Worm (Caenorhabditis elegans): ENCODE measurements around the gene Y39H10B.3.

The Y39H10B.3 gene

DNA sequence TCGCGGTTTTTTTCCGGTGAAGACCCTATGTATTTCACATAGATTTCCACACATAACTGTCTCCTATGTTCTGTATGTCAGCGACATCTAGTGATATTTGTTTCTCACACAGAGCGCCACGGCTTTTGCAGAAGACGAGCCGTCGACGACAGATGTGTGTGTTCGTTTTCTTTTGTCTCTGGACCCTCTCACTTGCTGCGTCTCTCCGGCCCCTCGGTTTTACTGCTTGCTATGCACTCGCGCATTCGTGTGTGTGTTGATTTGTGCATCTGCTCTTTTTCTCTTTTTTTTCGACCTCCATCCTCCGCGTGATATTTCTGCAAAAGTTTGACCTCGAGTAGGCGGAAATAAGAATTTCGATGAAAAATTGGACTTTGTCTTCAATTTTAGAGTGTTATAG is 18.1 kb downstream of the Y39H10B.3 start (continued):
- TF ChIP-seq lin-15B (tag; optimal IDR thresholded peaks at IDR 0.05) (no peak), hlh-17 (GFP tag; optimal IDR thresholded peaks at IDR 0.05; ENCODE audit: borderline replicate concordance) (no peak), aly-2 (tag; optimal IDR thresholded peaks at IDR 0.05) (no peak), nhr-76 (tag; optimal IDR thresholded peaks at IDR 0.05) (no peak), lsy-2 (tag; optimal IDR thresholded peaks at IDR 0.05) (peak; percentile 10 to 37), fkh-8 (tag; optimal IDR thresholded peaks at IDR 0.05) (peak; percentile 3), egl-13 (tag; optimal IDR thresholded peaks at IDR 0.05) (no peak), vab-15 (tag; optimal IDR thresholded peaks at IDR 0.05) (no peak), lin-13 (GFP tag; optimal IDR thresholded peaks at IDR 0.05) (no peak), nhr-85 (tag) (no peak), unc-30 (tag; optimal IDR thresholded peaks at IDR 0.05) (no peak), ceh-63 (GFP tag; optimal IDR thresholded peaks at IDR 0.05) (no peak), Y116A8C.19 (tag; optimal IDR thresholded peaks at IDR 0.05; ENCODE audit: borderline replicate concordance) (no peak), tlp-1 (tag; optimal IDR thresholded peaks at IDR 0.05) (no peak), lir-3 (tag; optimal IDR thresholded peaks at IDR 0.05; ENCODE audit: poor library complexity) (no peak), hpl-2 (GFP tag; optimal IDR thresholded peaks at IDR 0.05) (no peak), egl-27 (tag; optimal IDR thresholded peaks at IDR 0.05) (no peak), pqm-1 (tag; optimal IDR thresholded peaks at IDR 0.05) (no peak), ceh-82 (tag; optimal IDR thresholded peaks at IDR 0.05) (peak in 2 of 3 experiments; percentile 4 to 19), lin-14 (GFP tag; optimal IDR thresholded peaks at IDR 0.05) (peak; percentile 87), mep-1 (tag; optimal IDR thresholded peaks at IDR 0.05) (peak; percentile 48), fos-1 (tag; optimal IDR thresholded peaks at IDR 0.05) (no peak), pag-3 (tag; optimal IDR thresholded peaks at IDR 0.05; ENCODE audit: borderline replicate concordance, insufficient read depth) (no peak), lin-35 (GFP tag; optimal IDR thresholded peaks at IDR 0.05) (peak in 1 of 2 experiments; percentile 21), dpl-1 (GFP tag; optimal IDR thresholded peaks at IDR 0.05) (peak in 1 of 3 experiments; percentile 11), mab-9 (GFP tag; IDR thresholded peaks at IDR 0.05) (no peak), irx-1 (tag; optimal IDR thresholded peaks at IDR 0.05) (peak; percentile 18), efl-1 (optimal IDR thresholded peaks at IDR 0.05) (peak; percentile 7 to 23), efl-1 (GFP tag; optimal IDR thresholded peaks at IDR 0.05 in 1 of 2) (peak; percentile 8 to 10), ces-1 (GFP tag; optimal IDR thresholded peaks at IDR 0.05) (no peak)

DNA sequence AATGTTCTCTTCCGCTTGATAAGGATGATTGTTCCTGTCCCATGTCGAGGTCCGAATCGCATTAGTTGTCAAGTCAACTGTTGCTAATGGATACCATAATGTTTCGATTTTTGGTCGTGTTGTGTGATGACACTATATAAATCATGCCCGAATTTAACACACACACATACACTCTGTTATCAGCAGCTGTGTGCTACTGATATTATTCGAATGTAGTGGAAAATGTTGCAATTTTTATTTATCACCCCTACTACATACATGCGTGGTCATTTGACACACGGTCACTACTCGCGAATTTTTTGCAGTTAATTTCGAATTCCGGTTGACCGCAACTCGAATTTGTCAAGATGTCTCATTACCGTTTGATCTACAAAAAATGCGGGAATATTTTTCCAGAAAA is 22.0 kb downstream of the Y39H10B.3 start:
- TF ChIP-seq elt-2 (tag; optimal IDR thresholded peaks at IDR 0.05) (peak; percentile 37), swsn-7 (tag; optimal IDR thresholded peaks at IDR 0.05) (no peak)

- TF ChIP-seq ztf-11 (tag; optimal IDR thresholded peaks at IDR 0.05) = no peak
- no peak for TF ChIP-seq ztf-4 (tag; optimal IDR thresholded peaks at IDR 0.05)
- TF ChIP-seq nhr-76 (tag; optimal IDR thresholded peaks at IDR 0.05) = no peak
- peak; percentile 65 for TF ChIP-seq nhr-85 (tag)
- TF ChIP-seq mep-1 (tag; optimal IDR thresholded peaks at IDR 0.05) = peak; percentile 12
- TF ChIP-seq blmp-1 (tag; optimal IDR thresholded peaks at IDR 0.05) = peak; percentile 72
These were observed 23.1 kb downstream of the Y39H10B.3 start for ce11 chrV:3693657-3694056.

DNA sequence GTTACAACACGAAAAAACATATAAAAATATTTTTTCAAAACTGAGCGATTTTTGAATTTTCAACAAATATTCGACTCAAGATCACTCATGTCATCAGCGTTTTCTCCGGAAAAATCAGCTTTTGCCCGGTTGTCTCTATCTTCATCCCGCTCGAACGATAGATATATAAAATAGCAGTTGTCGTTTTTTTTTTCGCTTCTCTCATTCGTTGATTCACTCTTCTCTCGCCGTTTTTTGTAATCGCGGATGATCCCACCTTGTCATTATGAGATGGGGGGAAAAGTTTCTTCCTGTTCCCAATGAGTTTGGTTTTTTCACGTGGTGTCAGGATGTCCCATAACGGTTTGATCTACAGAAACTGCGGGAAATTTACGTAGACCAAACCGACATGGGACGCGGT is 24.7 kb downstream of the Y39H10B.3 start:
- TF ChIP-seq aha-1 (tag; optimal IDR thresholded peaks at IDR 0.05) (no peak), efl-3 (GFP tag; optimal IDR thresholded peaks at IDR 0.05) (no peak), snu-23 (GFP tag; optimal IDR thresholded peaks at IDR 0.05) (peak; percentile 10), ceh-88 (GFP tag; IDR thresholded peaks at IDR 0.05) (no peak), lin-15B (tag; optimal IDR thresholded peaks at IDR 0.05) (no peak), unc-86 (tag; optimal IDR thresholded peaks at IDR 0.05) (no peak), jun-1 (tag; optimal IDR thresholded peaks at IDR 0.05) (no peak), Y116A8C.19 (tag; optimal IDR thresholded peaks at IDR 0.05; ENCODE audit: borderline replicate concordance) (no peak), lin-14 (GFP tag; optimal IDR thresholded peaks at IDR 0.05) (peak; percentile 57), nhr-28 (tag; optimal IDR thresholded peaks at IDR 0.05) (no peak), nhr-71 (tag; optimal IDR thresholded peaks at IDR 0.05) (peak; percentile 43), tlp-1 (tag; optimal IDR thresholded peaks at IDR 0.05) (no peak), tbx-2 (tag; optimal IDR thresholded peaks at IDR 0.05) (no peak), lsy-2 (tag; optimal IDR thresholded peaks at IDR 0.05) (peak in 1 of 2 experiments; percentile 13), rnt-1 (tag; optimal IDR thresholded peaks at IDR 0.05) (peak; percentile 45), elt-3 (tag; optimal IDR thresholded peaks at IDR 0.05) (no peak), ets-5 (GFP tag; IDR thresholded peaks at IDR 0.05) (no peak), nhr-12 (tag; optimal IDR thresholded peaks at IDR 0.05) (no peak), F16B12.6 (tag; optimal IDR thresholded peaks at IDR 0.05) (no peak)

All from whole organism, L1 larva.